Fruit fly (Drosophila melanogaster): ENCODE measurements around the gene Hsc70-1.
A peak's percentile ranks its signal among the peaks of the same experiment; 100 is the strongest.

The Hsc70-1 gene

DNA sequence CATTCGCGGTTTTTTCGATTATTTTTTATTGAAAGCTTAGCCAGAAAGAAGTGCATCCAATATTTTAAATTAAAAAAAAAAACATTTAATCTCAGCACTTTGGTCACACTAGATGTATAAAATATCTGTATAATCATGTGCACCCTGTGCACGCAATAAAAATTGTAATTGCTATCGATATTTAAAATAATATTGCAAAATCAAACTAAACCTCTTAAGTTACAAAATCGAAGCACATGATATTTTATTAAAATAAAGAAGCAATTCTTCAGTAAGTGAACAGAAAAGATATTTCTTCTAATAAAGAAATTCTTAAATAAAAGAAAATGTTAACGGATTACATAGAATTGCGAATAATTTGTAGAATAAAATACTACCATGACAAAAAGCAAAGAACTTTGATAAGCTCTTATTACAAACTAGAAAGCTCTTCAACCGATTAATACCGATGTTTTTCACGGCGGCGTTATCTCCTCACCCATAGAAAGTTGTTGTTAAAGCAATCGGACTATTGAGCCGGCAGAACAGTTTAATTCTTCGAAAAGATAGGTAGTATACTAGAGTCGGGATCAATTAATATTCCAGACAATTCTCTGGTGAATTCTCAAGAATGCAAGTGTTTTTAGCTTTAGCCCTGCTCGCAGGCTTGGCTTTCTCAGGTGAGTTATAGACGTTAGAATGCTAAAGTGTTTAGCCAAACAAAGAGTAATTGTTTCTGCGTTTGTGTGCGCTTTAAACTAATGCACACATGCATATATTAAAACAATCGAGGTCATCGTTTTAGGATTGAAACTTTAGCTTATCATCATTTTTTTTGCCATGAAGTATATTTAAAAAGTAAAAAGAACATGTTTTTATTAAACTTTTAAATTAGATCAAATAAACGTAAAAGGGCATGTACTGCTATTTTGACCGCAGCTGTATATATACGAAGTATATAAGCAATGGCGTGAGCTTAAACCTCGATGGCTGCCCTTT, 20.2 kb downstream of the Hsc70-1 start, which contains the start of gene CtsK1 (continued):
- no peak for TF ChIP-seq CG10543 (GFP tag; optimal IDR thresholded peaks at IDR 0.05)
- peak; percentile 75 for TF ChIP-seq knrl (GFP tag; IDR thresholded peaks at IDR 0.05; ENCODE audit: partially characterized antibody)
- no peak for TF ChIP-seq CG1603 (tag; optimal IDR thresholded peaks at IDR 0.05)
- no peak for TF ChIP-seq run (tag; optimal IDR thresholded peaks at IDR 0.05)
- TF ChIP-seq sqz (GFP tag; optimal IDR thresholded peaks at IDR 0.05), result peak; percentile 54
- TF ChIP-seq NC2β (GFP tag; optimal IDR thresholded peaks at IDR 0.05), result no peak
- TF ChIP-seq pnt (GFP tag; optimal IDR thresholded peaks at IDR 0.05), result no peak
- TF ChIP-seq vvl (GFP tag; IDR thresholded peaks at IDR 0.05), result peak; percentile 62
- TF ChIP-seq CG6175 (GFP tag; IDR thresholded peaks at IDR 0.05), result no peak
- no peak for TF ChIP-seq Hr3 (GFP tag; optimal IDR thresholded peaks at IDR 0.05)
- TF ChIP-seq CG14050 (GFP tag; IDR thresholded peaks at IDR 0.05), result no peak
- TF ChIP-seq unc-4 (GFP tag; IDR thresholded peaks at IDR 0.05; ENCODE audit: partially characterized antibody), result peak; percentile 77
- no peak for TF ChIP-seq CG6683 (GFP tag; optimal IDR thresholded peaks at IDR 0.05)
- peak; percentile 2 for TF ChIP-seq ind (GFP tag; optimal IDR thresholded peaks at IDR 0.05)
- TF ChIP-seq Sin3A (optimal IDR thresholded peaks at IDR 0.05), result no peak
- TF ChIP-seq Doc3 (GFP tag; IDR thresholded peaks at IDR 0.05; ENCODE audit: partially characterized antibody), result peak; percentile 78
- TF ChIP-seq Oli (tag; optimal IDR thresholded peaks at IDR 0.05), result peak; percentile 12
- TF ChIP-seq CG5180 (GFP tag; optimal IDR thresholded peaks at IDR 0.05), result no peak
- no peak for TF ChIP-seq trh (GFP tag; optimal IDR thresholded peaks at IDR 0.05)
- peak; percentile 39 for TF ChIP-seq Lhr (GFP tag; optimal IDR thresholded peaks at IDR 0.05)
- TF ChIP-seq zen (tag; optimal IDR thresholded peaks at IDR 0.05), result no peak
- no peak for TF ChIP-seq fd3F (GFP tag; optimal IDR thresholded peaks at IDR 0.05)
- no peak for TF ChIP-seq da (GFP tag; optimal IDR thresholded peaks at IDR 0.05)
- no peak for TF ChIP-seq lola (GFP tag; optimal IDR thresholded peaks at IDR 0.05)
- no peak for TF ChIP-seq CG15479 (GFP tag; optimal IDR thresholded peaks at IDR 0.05)
- TF ChIP-seq dysf (GFP tag; IDR thresholded peaks at IDR 0.05), result no peak
- TF ChIP-seq Meics (GFP tag; optimal IDR thresholded peaks at IDR 0.05), result no peak
- no peak for TF ChIP-seq az2 (GFP tag; optimal IDR thresholded peaks at IDR 0.05)
- TF ChIP-seq ap (GFP tag; IDR thresholded peaks at IDR 0.05), result no peak
- TF ChIP-seq CG12391 (tag; optimal IDR thresholded peaks at IDR 0.05), result peak; percentile 46
- no peak for TF ChIP-seq chif (GFP tag; optimal IDR thresholded peaks at IDR 0.05)
- TF ChIP-seq CG2712 (tag; optimal IDR thresholded peaks at IDR 0.05), result peak; percentile 50
- peak; percentile 50; the same call in 1 of the 2 replicates for TF ChIP-seq CG14441 (GFP tag; IDR thresholded peaks at IDR 0.05)
- no peak for TF ChIP-seq CG7556 (GFP tag; optimal IDR thresholded peaks at IDR 0.05)
- TF ChIP-seq h (optimal IDR thresholded peaks at IDR 0.05), result no peak
- TF ChIP-seq BtbVII (GFP tag; optimal IDR thresholded peaks at IDR 0.05), result no peak
- no peak for TF ChIP-seq CG9876 (GFP tag; optimal IDR thresholded peaks at IDR 0.05)
- peak; percentile 26 for TF ChIP-seq CG18599 (GFP tag; optimal IDR thresholded peaks at IDR 0.05)
- TF ChIP-seq zfh1 (GFP tag; IDR thresholded peaks at IDR 0.05), result peak; percentile 59; the same call in 1 of the 3 replicates
- no peak for TF ChIP-seq wor (GFP tag; IDR thresholded peaks at IDR 0.05)
- 0 out of 2 replicates have a peak, but pooled peaks have one; percentile 42 for TF ChIP-seq Atf6 (GFP tag; IDR thresholded peaks at IDR 0.05)
- TF ChIP-seq CTCF (GFP tag; optimal IDR thresholded peaks at IDR 0.05), result peak; percentile 21
- TF ChIP-seq sens-2 (GFP tag; IDR thresholded peaks at IDR 0.05), result no peak
- peak; percentile 40; the same call in 2 of the 3 replicates for TF ChIP-seq CG14860 (GFP tag; IDR thresholded peaks at IDR 0.05; ENCODE audit: partially characterized antibody)
- no peak for TF ChIP-seq CG4282 (GFP tag; optimal IDR thresholded peaks at IDR 0.05)
- no peak for TF ChIP-seq CG13894 (tag; optimal IDR thresholded peaks at IDR 0.05)
- no peak for TF ChIP-seq kni (GFP tag; optimal IDR thresholded peaks at IDR 0.05)
- TF ChIP-seq CG18764 (GFP tag; optimal IDR thresholded peaks at IDR 0.05), result no peak
- no peak for TF ChIP-seq pb (GFP tag; optimal IDR thresholded peaks at IDR 0.05)

Measured in whole organism, embryonic.